Fruit fly (Drosophila melanogaster) whole organism, embryonic: ENCODE results near the gene Sirup.

Experiments
- CG10366 ChIP-seq: fragments of 200-800 bp; sonication (Bioruptor generic); IDR thresholded peaks from 2 replicates; pipeline ENCODE4 v1.3.6; 2022; ENCODE audit warnings: missing biosample characterization, missing genetic modification characterization
- CG12744 ChIP-seq: fragments of 200-800 bp; sonication (Bioruptor generic); optimal IDR thresholded peaks from 2 replicates; lab custom pipeline; 2016; ENCODE audit warnings: missing biosample characterization, missing genetic modification characterization
- CG14050 ChIP-seq: fragments of 200-800 bp; sonication (Bioruptor generic); IDR thresholded peaks from 3 replicates; pipeline ENCODE4 v1.3.6; 2022; ENCODE audit warnings: missing biosample characterization, missing genetic modification characterization
- CG17802 ChIP-seq: fragments of 200-800 bp; sonication (Bioruptor generic); optimal IDR thresholded peaks from 2 replicates; lab custom pipeline; 2018; ENCODE audit warnings: missing biosample characterization, mild to moderate bottlenecking, missing genetic modification characterization, moderate library complexity
- CG1792 ChIP-seq: fragments of 200-800 bp; sonication (Bioruptor generic); optimal IDR thresholded peaks from 2 replicates; lab custom pipeline; 2016; ENCODE audit warnings: missing biosample characterization, missing genetic modification characterization
- CG3163 ChIP-seq: fragments of 200-800 bp; sonication (Bioruptor generic); optimal IDR thresholded peaks from 3 replicates; lab custom pipeline; 2016; ENCODE audit warnings: missing biosample characterization, missing genetic modification characterization
- CG3838 ChIP-seq: fragments of 200-800 bp; sonication (Bioruptor generic); optimal IDR thresholded peaks from 3 replicates; lab custom pipeline; 2016; ENCODE audit warnings: missing biosample characterization, missing genetic modification characterization
- CG42726 ChIP-seq: fragments of 200-800 bp; sonication (Bioruptor generic); IDR thresholded peaks from 2 replicates; pipeline ENCODE4 v1.3.6; 2022; ENCODE audit warnings: missing biosample characterization, missing genetic modification characterization; ENCODE audit not compliant: partially characterized antibody
- CG4282 ChIP-seq: fragments of 200-800 bp; sonication (Bioruptor generic); optimal IDR thresholded peaks from 2 replicates; lab custom pipeline; 2016; ENCODE audit warnings: missing biosample characterization, missing genetic modification characterization
- CG4730 ChIP-seq: fragments of 200-800 bp; sonication (Bioruptor generic); IDR thresholded peaks from 2 replicates; pipeline ENCODE4 v1.3.6; 2022; ENCODE audit warnings: missing biosample characterization, missing genetic modification characterization
- CG7786 ChIP-seq: fragments of 200-800 bp; sonication (Bioruptor generic); optimal IDR thresholded peaks from 2 replicates; lab custom pipeline; 2016; ENCODE audit warnings: missing biosample characterization, missing genetic modification characterization
- CG8290 ChIP-seq, 3 experiments: fragments of 200-800 bp; sonication (Bioruptor generic); optimal IDR thresholded peaks; 2 replicates each; lab custom pipeline; 2016 to 2019; ENCODE audit warnings: missing biosample characterization in 3 of 3, missing genetic modification characterization in 3 of 3, mild to moderate bottlenecking in 2 of 3, moderate library complexity in 1 of 3
- CG9727 ChIP-seq: fragments of 200-800 bp; sonication (Bioruptor generic); optimal IDR thresholded peaks from 3 replicates; lab custom pipeline; 2017; ENCODE audit warnings: missing biosample characterization, mild to moderate bottlenecking, missing genetic modification characterization
- CG9817 ChIP-seq: fragments of 200-800 bp; sonication (Bioruptor generic); optimal IDR thresholded peaks from 2 replicates; lab custom pipeline; 2018; ENCODE audit warnings: missing biosample characterization, mild to moderate bottlenecking, missing genetic modification characterization, moderate library complexity
- Chrac-16 ChIP-seq: fragments of 200-800 bp; sonication (Bioruptor generic); optimal IDR thresholded peaks from 3 replicates; lab custom pipeline; 2016; ENCODE audit warnings: missing biosample characterization, missing genetic modification characterization
- Ets65A ChIP-seq: fragments of 200-800 bp; sonication (Bioruptor generic); peaks from one replicate; lab custom pipeline; 2016; ENCODE audit warnings: missing biosample characterization, missing genetic modification characterization
- HHEX ChIP-seq: fragments of 200-800 bp; sonication (Bioruptor generic); optimal IDR thresholded peaks from 3 replicates; lab custom pipeline; 2017; ENCODE audit warnings: missing biosample characterization, mild to moderate bottlenecking, missing genetic modification characterization, missing genetic modification reagents
- Hr3 ChIP-seq: fragments of 200-800 bp; sonication (Bioruptor generic); optimal IDR thresholded peaks from 3 replicates; lab custom pipeline; 2016; ENCODE audit warnings: missing biosample characterization, missing genetic modification characterization
- Jarid2 ChIP-seq: fragments of 200-800 bp; sonication (Bioruptor generic); optimal IDR thresholded peaks from 3 replicates; lab custom pipeline; 2017; ENCODE audit warnings: mild to moderate bottlenecking, missing biosample characterization, missing genetic modification reagents, missing genetic modification characterization
- Meics ChIP-seq: fragments of 200-800 bp; sonication (Bioruptor generic); optimal IDR thresholded peaks from 2 replicates; lab custom pipeline; 2017; ENCODE audit warnings: missing biosample characterization, mild to moderate bottlenecking, missing genetic modification characterization
- NC2α ChIP-seq: fragments of 200-800 bp; sonication (Bioruptor generic); optimal IDR thresholded peaks from 2 replicates; lab custom pipeline; 2016; ENCODE audit warnings: missing biosample characterization, missing genetic modification characterization
- Pdp1 ChIP-seq, 2 experiments: fragments of 200-800 bp; sonication (Bioruptor generic); optimal IDR thresholded peaks; 3 replicates each; lab custom pipeline; 2016; ENCODE audit warnings: missing biosample characterization in 2 of 2, missing genetic modification characterization in 2 of 2, mild to moderate bottlenecking in 1 of 2, moderate library complexity in 1 of 2
- Poxn ChIP-seq: fragments of 200-800 bp; sonication (Bioruptor generic); IDR thresholded peaks from 2 replicates; pipeline ENCODE4 v1.3.6; 2022; ENCODE audit warnings: missing biosample characterization, missing genetic modification characterization
- Sox102F ChIP-seq: fragments of 200-800 bp; sonication (Bioruptor generic); optimal IDR thresholded peaks from 2 replicates; lab custom pipeline; 2018; ENCODE audit warnings: missing biosample characterization, mild to moderate bottlenecking, missing genetic modification characterization, moderate library complexity
- al ChIP-seq: fragments of 200-800 bp; sonication (Bioruptor generic); IDR thresholded peaks from 2 replicates; pipeline ENCODE4 v1.3.6; 2022; ENCODE audit warnings: missing biosample characterization, missing genetic modification characterization
- aop ChIP-seq: fragments of 200-800 bp; sonication (Bioruptor generic); IDR thresholded peaks from 2 replicates; pipeline ENCODE4 v1.3.6; 2022; ENCODE audit warnings: missing biosample characterization, missing genetic modification characterization
- br ChIP-seq: fragments of >200 bp; optimal IDR thresholded peaks from 2 replicates; lab custom pipeline; 2017
- caup ChIP-seq: fragments of 200-800 bp; sonication (Bioruptor generic); optimal IDR thresholded peaks from 3 replicates; lab custom pipeline; 2017; ENCODE audit warnings: missing biosample characterization, mild to moderate bottlenecking, missing genetic modification characterization, moderate library complexity; ENCODE audit not compliant: severe bottlenecking
- ci ChIP-seq: fragments of 200-800 bp; sonication (Bioruptor generic); IDR thresholded peaks from 3 replicates; pipeline ENCODE4 v1.3.6; 2022; ENCODE audit warnings: missing biosample characterization, missing genetic modification characterization
- da ChIP-seq: fragments of 200-800 bp; sonication (Bioruptor generic); optimal IDR thresholded peaks from 2 replicates; lab custom pipeline; 2016; ENCODE audit warnings: missing biosample characterization, missing genetic modification characterization
- dmrt99B ChIP-seq: fragments of 200-800 bp; sonication (Bioruptor generic); optimal IDR thresholded peaks from 2 replicates; lab custom pipeline; 2018; ENCODE audit warnings: missing biosample characterization, mild to moderate bottlenecking, missing genetic modification characterization, moderate library complexity
- exex ChIP-seq: fragments of 200-800 bp; sonication (Bioruptor generic); optimal IDR thresholded peaks from 4 replicates; lab custom pipeline; 2018; ENCODE audit warnings: missing biosample characterization, mild to moderate bottlenecking, missing genetic modification characterization, moderate library complexity
- gcm ChIP-seq: fragments of 200-800 bp; sonication (Bioruptor generic); optimal IDR thresholded peaks from 2 replicates; lab custom pipeline; 2019; ENCODE audit warnings: missing biosample characterization, mild to moderate bottlenecking, missing genetic modification characterization, moderate library complexity
- gsb-n ChIP-seq: fragments of 200-800 bp; sonication (Bioruptor generic); optimal IDR thresholded peaks from 3 replicates; lab custom pipeline; 2018; ENCODE audit warnings: missing biosample characterization, mild to moderate bottlenecking, missing genetic modification characterization
- hkb ChIP-seq, 2 experiments: fragments of 200-800 bp in 1 of 2; fragments of >200 bp in 1 of 2; sonication (Bioruptor generic) in 1 of 2; IDR thresholded peaks in 1 of 2; optimal IDR thresholded peaks in 1 of 2; 2 replicates each; pipeline versions ENCODE4 v1.3.6 to Lab custom; 2017 to 2022; ENCODE audit warnings: missing biosample characterization in 1 of 2, missing genetic modification characterization in 1 of 2
- ind ChIP-seq: fragments of 200-800 bp; sonication (Bioruptor generic); optimal IDR thresholded peaks from 3 replicates; lab custom pipeline; 2016; ENCODE audit warnings: missing biosample characterization, missing genetic modification characterization
- ken ChIP-seq: fragments of 200-800 bp; sonication (Bioruptor generic); IDR thresholded peaks from 3 replicates; pipeline ENCODE4 v1.3.6; 2022; ENCODE audit warnings: missing biosample characterization, missing genetic modification characterization
- lab ChIP-seq: fragments of 200-800 bp; sonication (Bioruptor generic); optimal IDR thresholded peaks from 3 replicates; lab custom pipeline; 2017; ENCODE audit warnings: missing biosample characterization, missing genetic modification characterization, mild to moderate bottlenecking, moderate library complexity, missing genetic modification reagents
- lola ChIP-seq, 3 experiments: fragments of >200 bp in 2 of 3; fragments of 200-800 bp in 1 of 3; sonication (Bioruptor generic) in 1 of 3; optimal IDR thresholded peaks; 2 replicates each; lab custom pipeline; 2017 to 2019; ENCODE audit warnings: missing biosample characterization in 3 of 3, missing genetic modification characterization in 3 of 3, mild to moderate bottlenecking in 1 of 3, moderate library complexity in 1 of 3
- lov ChIP-seq, 2 experiments: fragments of 200-800 bp in 1 of 2; fragments of >200 bp in 1 of 2; sonication (Bioruptor generic) in 1 of 2; IDR thresholded peaks in 1 of 2; optimal IDR thresholded peaks in 1 of 2; 2 replicates in 1 of 2; 3 replicates in 1 of 2; pipeline versions ENCODE4 v1.3.6 to Lab custom; 2017 to 2022; ENCODE audit warnings: missing biosample characterization in 1 of 2, missing genetic modification characterization in 1 of 2
- nerfin-2 ChIP-seq: fragments of 200-800 bp; sonication (Bioruptor generic); IDR thresholded peaks from 2 replicates; pipeline ENCODE4 v1.3.6; 2022; ENCODE audit warnings: missing biosample characterization, missing genetic modification characterization; ENCODE audit not compliant: partially characterized antibody
- nom ChIP-seq: fragments of 200-800 bp; sonication (Bioruptor generic); optimal IDR thresholded peaks from 2 replicates; lab custom pipeline; 2017; ENCODE audit warnings: missing biosample characterization, missing genetic modification characterization, mild to moderate bottlenecking, moderate library complexity, missing genetic modification reagents
- org-1 ChIP-seq: fragments of 200-800 bp; sonication (Bioruptor generic); optimal IDR thresholded peaks from 2 replicates; lab custom pipeline; 2017; ENCODE audit warnings: missing biosample characterization, missing genetic modification characterization
- ro ChIP-seq: fragments of 200-800 bp; sonication (Bioruptor generic); IDR thresholded peaks from 2 replicates; pipeline ENCODE4 v1.3.6; 2022; ENCODE audit warnings: missing biosample characterization, missing genetic modification characterization
- sens ChIP-seq: fragments of 200-800 bp; sonication (Bioruptor generic); peaks from one replicate; lab custom pipeline; 2016; ENCODE audit warnings: missing biosample characterization, missing genetic modification characterization
- sens-2 ChIP-seq: fragments of 200-800 bp; sonication (Bioruptor generic); IDR thresholded peaks from 2 replicates; pipeline ENCODE4 v1.3.6; 2022; ENCODE audit warnings: missing biosample characterization, missing genetic modification characterization
- tna ChIP-seq: fragments of 200-800 bp; sonication (Bioruptor generic); IDR thresholded peaks from 2 replicates; pipeline ENCODE4 v1.3.6; 2022; ENCODE audit warnings: missing biosample characterization, missing genetic modification characterization; ENCODE audit not compliant: partially characterized antibody
- twi ChIP-seq: fragments of 200-800 bp; optimal IDR thresholded peaks from 2 replicates; lab custom pipeline; 2019; ENCODE audit warnings: missing biosample characterization, mild to moderate bottlenecking, missing genetic modification characterization, moderate library complexity
- vfl ChIP-seq: fragments of 200-800 bp; sonication (Bioruptor generic); optimal IDR thresholded peaks from 2 replicates; lab custom pipeline; 2016; ENCODE audit warnings: missing biosample characterization, missing genetic modification characterization

Gene Sirup

DNA sequence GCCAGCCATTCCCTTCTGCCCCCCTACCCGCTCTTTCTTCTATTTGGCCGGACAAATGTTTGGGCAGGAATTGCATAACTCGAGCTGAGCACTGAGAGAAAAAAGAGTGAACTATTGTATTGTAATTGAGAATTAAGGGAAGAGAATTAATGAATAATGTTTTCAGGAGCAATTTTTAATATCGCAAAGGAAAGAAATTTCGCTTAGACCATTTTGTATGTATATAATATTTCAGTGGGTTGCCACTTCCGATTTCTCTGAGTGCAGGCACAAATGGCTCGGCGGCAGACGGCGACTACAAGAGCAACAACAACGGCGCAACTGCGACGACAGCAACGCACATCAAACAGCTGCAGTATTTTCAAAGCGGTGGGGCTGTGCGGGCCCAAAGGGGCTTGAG lies 34.1 kb upstream of the Sirup start (continued):
- TF ChIP-seq Ets65A (GFP tag; lab: Kevin White, UChicago) (peak; percentile 91), Sox102F (GFP tag; lab: Kevin White, UChicago) (peak; percentile 87), CG9727 (GFP tag; lab: Kevin White, UChicago) (peak; percentile 48), ind (peak; percentile 68), aop (GFP tag; lab: Robert Waterston, UW) (peak; percentile 71), Jarid2 (GFP tag; lab: Kevin White, UChicago) (peak; percentile 20), CG7786 (GFP tag; lab: Kevin White, UChicago) (peak; percentile 41), CG12744 (GFP tag; lab: Kevin White, UChicago) (peak; percentile 62), Meics (GFP tag; lab: Kevin White, UChicago) (peak; percentile 53), ci (peak; percentile 93), CG4282 (GFP tag; lab: Kevin White, UChicago) (no peak), caup (peak; percentile 48), sens (GFP tag; lab: Kevin White, UChicago) (peak; percentile 96), lab (GFP tag; lab: Kevin White, UChicago) (peak; percentile 76), sens-2 (GFP tag; lab: Robert Waterston, UW) (peak; percentile 62), exex (tag; lab: Kevin White, UChicago) (no peak), Pdp1 (GFP tag; optimal IDR thresholded peaks at IDR 0.05; lab: Kevin White, UChicago) (peak; percentile 81 to 85), lov (optimal IDR thresholded peaks at IDR 0.05; lab: Kevin White, UChicago) (no peak), lov (GFP tag; IDR thresholded peaks at IDR 0.05; lab: Robert Waterston, UW) (peak; percentile 53; the same call in 1 of the 3 replicates), Hr3 (peak; percentile 70), org-1 (peak; percentile 65), da (GFP tag; lab: Kevin White, UChicago) (peak; percentile 31), lola (GFP tag; optimal IDR thresholded peaks at IDR 0.05; lab: Kevin White, UChicago) (peak in 1 of 3 experiments; percentile 57), tna (no peak), Poxn (GFP tag; lab: Robert Waterston, UW) (no peak), CG1792 (GFP tag; lab: Kevin White, UChicago) (peak; percentile 25), NC2α (GFP tag; lab: Kevin White, UChicago) (peak; percentile 52), CG9817 (tag; lab: Kevin White, UChicago) (peak; percentile 47), CG4730 (GFP tag; lab: Robert Waterston, UW) (peak; percentile 69), CG10366 (GFP tag; lab: Robert Waterston, UW) (peak; percentile 83), CG3163 (GFP tag; lab: Kevin White, UChicago) (peak; percentile 34), CG14050 (GFP tag; lab: Robert Waterston, UW) (peak; percentile 73; the same call in 2 of the 3 replicates), ro (GFP tag; lab: Robert Waterston, UW) (0 out of 2 replicates have a peak, but pooled peaks have one; percentile 17), CG42726 (GFP tag; lab: Robert Waterston, UW) (no peak), CG17802 (tag; lab: Kevin White, UChicago) (peak; percentile 8), ken (GFP tag; lab: Robert Waterston, UW) (peak; percentile 74), twi (tag; lab: Kevin White, UChicago) (no peak), vfl (GFP tag; lab: Kevin White, UChicago) (no peak), CG3838 (GFP tag; lab: Kevin White, UChicago) (no peak), gsb-n (peak; percentile 40), CG8290 (GFP tag; optimal IDR thresholded peaks at IDR 0.05; lab: Kevin White, UChicago) (no peak), CG8290 (tag; optimal IDR thresholded peaks at IDR 0.05; lab: Kevin White, UChicago) (peak in 1 of 2 experiments; percentile 69), hkb (optimal IDR thresholded peaks at IDR 0.05; lab: Kevin White, UChicago) (no peak), hkb (GFP tag; IDR thresholded peaks at IDR 0.05; lab: Robert Waterston, UW) (peak; percentile 90), dmrt99B (tag; lab: Kevin White, UChicago) (peak; percentile 87), nerfin-2 (no peak), Chrac-16 (GFP tag; lab: Kevin White, UChicago) (peak; percentile 71), nom (GFP tag; lab: Kevin White, UChicago) (no peak), al (GFP tag; lab: Robert Waterston, UW) (peak; percentile 36; the same call in 1 of the 2 replicates), br (no peak), gcm (GFP tag; lab: Kevin White, UChicago) (peak; percentile 76), HHEX (peak; percentile 67)
